Worm (Caenorhabditis elegans) whole organism, L3 larva: ENCODE results near the gene flp-9.

ENCODE experiments used
- R02D3.7 ChIP-seq: fragments of 150-350 bp; optimal IDR thresholded peaks from 2 replicates; lab custom pipeline; 2014; ENCODE audit warnings: missing biosample characterization, missing genetic modification characterization
- ama-1 ChIP-seq: fragments of 150-350 bp; optimal IDR thresholded peaks from 2 replicates; lab custom pipeline; 2018
- ceh-28 ChIP-seq: fragments of 150-350 bp; optimal IDR thresholded peaks from 2 replicates; lab custom pipeline; 2014; ENCODE audit warnings: missing biosample characterization, missing genetic modification reagents, missing genetic modification characterization
- ceh-82 ChIP-seq: fragments of 150-350 bp; optimal IDR thresholded peaks from 2 replicates; lab custom pipeline; 2014; ENCODE audit warnings: missing biosample characterization, missing genetic modification characterization
- ceh-9 ChIP-seq: sonication (generic microtip); optimal IDR thresholded peaks from 2 replicates; lab custom pipeline; 2018; ENCODE audit warnings: missing biosample characterization, missing genetic modification characterization
- egl-27 ChIP-seq: sonication (generic microtip); optimal IDR thresholded peaks from 4 replicates; lab custom pipeline; 2017; ENCODE audit warnings: missing biosample characterization, missing genetic modification reagents, missing genetic modification characterization
- elt-2 ChIP-seq: sonication (generic microtip); optimal IDR thresholded peaks from 2 replicates; lab custom pipeline; 2016; ENCODE audit warnings: missing genetic modification reagents, mild to moderate bottlenecking, missing genetic modification characterization, missing compliant biosample characterization
- elt-3 ChIP-seq, 3 experiments: fragments of 150-350 bp in 1 of 3; sonication (generic microtip) in 2 of 3; optimal IDR thresholded peaks; 2 replicates in 2 of 3; 4 replicates in 1 of 3; lab custom pipeline; 2014 to 2017; ENCODE audit warnings: missing biosample characterization in 3 of 3, missing genetic modification characterization in 3 of 3
- eor-1 ChIP-seq, 2 experiments: fragments of 150-350 bp; optimal IDR thresholded peaks; 2 replicates each; lab custom pipeline; 2014 to 2018; ENCODE audit warnings: missing biosample characterization in 2 of 2, missing genetic modification characterization in 2 of 2
- fkh-10 ChIP-seq: sonication (generic microtip); optimal IDR thresholded peaks from 2 replicates; lab custom pipeline; 2017; ENCODE audit warnings: missing biosample characterization, missing genetic modification reagents, missing genetic modification characterization
- fos-1 ChIP-seq: fragments of 150-350 bp; optimal IDR thresholded peaks from 2 replicates; lab custom pipeline; 2014; ENCODE audit warnings: missing biosample characterization, missing genetic modification characterization
- jun-1 ChIP-seq: fragments of 150-350 bp; optimal IDR thresholded peaks from 2 replicates; lab custom pipeline; 2014; ENCODE audit warnings: missing biosample characterization, missing genetic modification reagents, missing genetic modification characterization
- lin-15B ChIP-seq: fragments of 150-350 bp; optimal IDR thresholded peaks from 2 replicates; lab custom pipeline; 2014; ENCODE audit warnings: missing biosample characterization, missing genetic modification characterization
- lin-39 ChIP-seq: fragments of 150-350 bp; optimal IDR thresholded peaks from 2 replicates; lab custom pipeline; 2018; ENCODE audit warnings: missing biosample characterization, missing genetic modification reagents, missing genetic modification characterization
- mml-1 ChIP-seq: fragments of 150-350 bp; sonication (generic microtip); optimal IDR thresholded peaks from 3 replicates; lab custom pipeline; 2014; ENCODE audit warnings: missing biosample characterization, missing genetic modification characterization
- nfya-1 ChIP-seq: sonication (generic microtip); optimal IDR thresholded peaks from 2 replicates; lab custom pipeline; 2017; ENCODE audit warnings: missing genetic modification characterization, mild to moderate bottlenecking, missing compliant biosample characterization, antibody characterized with exemption, moderate library complexity; ENCODE audit not compliant: insufficient read depth
- nhr-23 ChIP-seq: fragments of 150-350 bp; optimal IDR thresholded peaks from 2 replicates; lab custom pipeline; 2014; ENCODE audit warnings: missing biosample characterization, missing genetic modification reagents, missing genetic modification characterization
- nhr-237 ChIP-seq: fragments of 150-350 bp; optimal IDR thresholded peaks from 2 replicates; lab custom pipeline; 2014; ENCODE audit warnings: missing biosample characterization, missing genetic modification characterization
- nhr-67 ChIP-seq: fragments of 150-350 bp; optimal IDR thresholded peaks from 2 replicates; lab custom pipeline; 2014; ENCODE audit warnings: missing biosample characterization, missing genetic modification characterization
- pha-4 ChIP-seq: fragments of 150-350 bp; optimal IDR thresholded peaks from 2 replicates; lab custom pipeline; 2014; ENCODE audit warnings: missing biosample characterization, missing genetic modification reagents, missing genetic modification characterization
- pqm-1 ChIP-seq: fragments of 150-350 bp; optimal IDR thresholded peaks from 2 replicates; lab custom pipeline; 2017; ENCODE audit warnings: missing biosample characterization, missing genetic modification characterization, inconsistent platforms
- sea-2 ChIP-seq: fragments of 150-350 bp; sonication (generic microtip); optimal IDR thresholded peaks from 4 replicates; lab custom pipeline; 2014; ENCODE audit warnings: missing biosample characterization, missing genetic modification reagents, missing genetic modification characterization
- snpc-4 ChIP-seq: fragments of 150-350 bp; optimal IDR thresholded peaks from 2 replicates; lab custom pipeline; 2014; ENCODE audit warnings: missing biosample characterization, missing genetic modification characterization
- tbx-2 ChIP-seq: sonication (generic microtip); optimal IDR thresholded peaks from 2 replicates; lab custom pipeline; 2016; ENCODE audit warnings: mild to moderate bottlenecking, missing genetic modification characterization, missing compliant biosample characterization
- unc-62 ChIP-seq: fragments of 150-350 bp; sonication (generic microtip); optimal IDR thresholded peaks from 4 replicates; lab custom pipeline; 2014; ENCODE audit warnings: missing biosample characterization, missing genetic modification reagents, missing genetic modification characterization
- zag-1 ChIP-seq: fragments of 150-350 bp; optimal IDR thresholded peaks from 2 replicates; lab custom pipeline; 2014; ENCODE audit warnings: missing biosample characterization, missing genetic modification characterization
- ztf-11 ChIP-seq: fragments of 150-350 bp; optimal IDR thresholded peaks from 2 replicates; lab custom pipeline; 2014; ENCODE audit warnings: missing biosample characterization, missing genetic modification characterization
- ztf-4 ChIP-seq: fragments of 150-350 bp; optimal IDR thresholded peaks from 2 replicates; lab custom pipeline; 2014; ENCODE audit warnings: missing biosample characterization, missing genetic modification characterization

Gene flp-9

DNA sequence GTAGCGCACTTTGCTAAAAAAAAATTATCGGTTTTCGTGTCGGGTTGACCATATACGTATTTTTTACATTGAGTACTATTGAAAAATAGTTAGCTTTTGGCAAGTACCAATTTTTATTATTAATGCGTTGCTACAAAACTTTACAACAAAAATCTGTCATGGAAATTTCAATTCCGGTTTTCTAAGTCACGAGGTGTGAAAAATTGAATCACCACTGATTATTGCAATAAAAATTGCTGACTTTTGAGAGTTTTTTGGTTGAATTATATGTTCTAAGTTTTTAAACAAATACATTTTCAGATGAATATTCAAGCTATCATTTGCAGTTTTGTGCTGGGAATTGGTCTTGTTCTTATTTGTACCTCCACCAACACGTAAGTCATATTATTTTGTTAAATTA, 33.5 kb upstream of the flp-9 start, which contains the start of gene F07C6.2:
Gene F07C6.2, plus strand, starts transcription at position 301 of the 400 bp plus-strand sequence.
- TF ChIP-seq unc-62 (GFP tag; lab: Kevin White, UChicago) (no peak), egl-27 (tag; lab: Kevin White, UChicago) (no peak), ceh-9 (tag; lab: Kevin White, UChicago) (no peak), ztf-4 (tag; lab: Kevin White, UChicago) (no peak), R02D3.7 (tag; lab: Kevin White, UChicago) (no peak), eor-1 (tag; optimal IDR thresholded peaks at IDR 0.05; lab: Kevin White, UChicago) (no peak), nhr-67 (no peak), ama-1 (no peak), ztf-11 (tag; lab: Kevin White, UChicago) (no peak), ceh-28 (tag; lab: Kevin White, UChicago) (no peak), pha-4 (tag; lab: Kevin White, UChicago) (no peak), mml-1 (tag; lab: Kevin White, UChicago) (no peak)

DNA sequence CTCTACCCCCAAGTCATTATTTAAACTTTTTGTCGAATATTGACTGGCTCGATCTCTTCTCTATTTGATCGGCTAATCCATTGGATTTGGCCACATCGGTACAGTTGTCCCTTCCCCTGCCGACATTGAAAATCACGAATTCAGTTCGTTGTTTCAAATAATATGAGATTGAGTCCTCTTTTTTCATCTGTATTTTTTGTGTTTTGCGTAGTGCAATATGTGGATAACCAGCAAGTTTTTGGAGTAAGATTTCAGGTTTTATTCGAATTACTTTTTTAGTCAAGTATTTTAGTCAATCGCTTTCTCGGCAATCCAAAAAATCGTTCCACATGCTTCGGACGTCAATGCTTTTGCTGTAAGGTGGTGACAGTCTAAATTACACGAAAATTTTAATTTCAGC, 31.7 kb upstream of the flp-9 start, which contains the start of gene F07C6.3:
Gene F07C6.3, plus strand, starts transcription at position 148 of the 400 bp plus-strand sequence.
- TF ChIP-seq nhr-237 (tag; lab: Kevin White, UChicago) (no peak), nhr-23 (tag; lab: Kevin White, UChicago) (no peak), fos-1 (tag; lab: Kevin White, UChicago) (no peak), ceh-82 (tag; lab: Kevin White, UChicago) (no peak)

DNA sequence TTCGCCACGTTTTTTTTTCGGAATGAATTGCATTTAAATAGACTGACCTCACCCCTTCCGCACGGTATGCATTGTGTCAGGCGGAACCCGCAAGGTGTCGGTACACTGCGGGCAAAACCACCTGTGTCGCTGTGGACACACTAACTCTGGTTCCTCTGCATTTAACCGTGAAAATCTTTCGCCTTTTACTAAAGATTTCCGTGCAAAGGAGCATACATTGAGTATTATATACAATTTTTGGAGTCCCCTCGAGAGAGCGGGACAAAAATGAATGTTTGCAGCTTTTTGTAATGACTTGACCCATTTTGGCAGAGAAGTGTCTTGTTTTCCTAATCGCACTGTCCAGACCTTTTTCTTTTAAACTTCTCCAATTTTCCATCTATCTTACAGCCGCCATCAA, 29.6 kb upstream of the flp-9 start:
- TF ChIP-seq elt-2 (tag; lab: Kevin White, UChicago), result peak; percentile 10

DNA sequence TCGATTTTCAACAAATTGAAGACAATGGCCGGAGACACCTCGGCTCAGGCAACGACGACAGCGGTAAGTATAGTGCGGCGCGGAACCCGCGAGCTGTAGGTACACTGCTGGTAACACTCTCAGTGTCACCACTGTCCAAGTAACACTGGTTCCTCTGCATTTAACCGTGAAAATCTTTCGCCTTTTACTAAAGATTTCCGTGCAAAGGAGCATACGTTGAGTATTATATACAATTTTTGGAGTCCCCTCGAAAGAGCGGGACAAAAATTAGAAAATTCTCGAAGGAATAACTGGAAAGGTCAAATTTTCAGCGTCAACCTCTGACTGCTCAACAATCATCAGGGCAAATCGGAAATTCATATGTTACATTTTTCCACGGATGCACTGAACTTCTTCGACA, 28.6 kb upstream of the flp-9 start:
- TF ChIP-seq lin-39 (tag; lab: Kevin White, UChicago) (no peak), snpc-4 (tag; lab: Kevin White, UChicago) (peak; percentile 12), tbx-2 (tag; lab: Kevin White, UChicago) (no peak), ceh-28 (tag; lab: Kevin White, UChicago) (no peak), ztf-11 (tag; lab: Kevin White, UChicago) (no peak), lin-15B (tag; lab: Kevin White, UChicago) (no peak), sea-2 (GFP tag; lab: Kevin White, UChicago) (no peak)

DNA sequence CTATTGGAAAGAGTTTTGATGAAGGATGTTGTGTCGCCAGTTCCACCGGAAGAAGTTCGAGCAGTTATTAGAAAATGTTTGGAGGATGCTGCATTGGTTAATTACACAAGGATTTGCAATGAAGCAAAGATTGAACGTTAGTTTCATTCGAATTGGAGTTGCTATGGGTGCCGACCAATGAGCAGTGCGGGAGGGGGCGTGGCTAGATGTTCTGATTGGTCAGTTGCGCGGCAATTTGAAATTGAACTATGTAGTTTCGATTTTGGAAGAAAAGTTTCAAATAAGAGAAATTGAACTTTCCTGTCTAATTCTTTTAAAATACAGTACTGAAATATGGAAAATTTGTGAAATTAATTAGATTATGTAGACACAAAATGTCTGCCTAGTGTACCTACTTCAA, 25.8 kb upstream of the flp-9 start:
- TF ChIP-seq nfya-1 (tag; lab: Kevin White, UChicago) (peak; percentile 67), sea-2 (GFP tag; lab: Kevin White, UChicago) (no peak)

DNA sequence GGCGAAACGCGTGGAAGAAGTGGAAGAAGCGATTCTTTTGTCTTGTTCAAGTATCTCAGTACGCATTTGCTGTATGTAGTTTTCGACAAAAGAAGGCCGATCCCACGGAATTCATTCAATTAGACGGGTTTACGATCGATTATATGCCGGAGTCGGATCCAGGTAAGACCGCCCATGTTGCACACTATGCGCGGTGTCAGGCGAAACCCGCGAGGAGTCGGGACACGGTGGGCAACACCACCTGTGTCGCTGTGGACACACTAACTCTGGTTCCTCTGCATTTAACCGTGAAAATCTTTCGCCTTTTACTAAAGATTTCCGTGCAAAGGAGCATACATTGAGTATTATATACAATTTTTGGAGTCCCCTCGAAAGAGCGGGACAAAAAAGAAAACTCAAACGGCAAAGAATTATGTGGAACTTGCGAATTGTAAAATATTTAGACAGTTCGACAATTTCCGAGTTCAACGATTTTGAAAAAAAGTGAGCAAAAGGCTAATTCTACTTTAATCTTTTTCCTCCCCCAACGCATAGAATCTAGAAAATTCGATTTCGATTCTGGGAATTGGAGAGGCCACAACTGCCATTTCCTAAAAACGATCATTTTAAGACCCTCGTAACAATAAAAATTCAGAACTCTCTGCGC, 24.6 kb upstream of the flp-9 start:
- no peak for TF ChIP-seq ztf-4 (tag; lab: Kevin White, UChicago)

DNA sequence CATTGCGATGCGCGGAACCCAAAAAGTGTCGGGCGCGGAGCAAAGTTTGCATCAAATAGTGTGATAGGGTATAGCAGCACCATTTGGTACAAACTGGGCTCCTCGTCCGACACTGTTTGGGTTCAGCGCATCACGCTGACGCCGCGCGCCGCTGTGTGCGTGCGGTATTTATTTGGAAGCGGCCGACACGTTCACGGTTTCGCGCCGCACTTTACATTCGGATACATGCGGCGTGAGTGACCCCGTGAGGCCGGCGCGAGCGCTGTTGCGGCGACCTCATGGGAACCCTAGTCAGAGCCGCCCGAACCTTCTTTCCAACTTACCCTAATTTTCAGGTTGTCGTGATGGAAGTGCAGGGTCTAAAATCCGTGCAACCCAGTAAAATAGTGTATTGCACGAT, 23.6 kb upstream of the flp-9 start:
- TF ChIP-seq jun-1 (no peak), egl-27 (tag; lab: Kevin White, UChicago) (no peak), fkh-10 (GFP tag; lab: Kevin White, UChicago) (no peak), elt-3 (tag; optimal IDR thresholded peaks at IDR 0.05; lab: Kevin White, UChicago) (no peak), zag-1 (tag; lab: Kevin White, UChicago) (no peak), nhr-237 (tag; lab: Kevin White, UChicago) (no peak), pqm-1 (tag; lab: Kevin White, UChicago) (no peak), ceh-82 (tag; lab: Kevin White, UChicago) (no peak)
- TF ChIP-seq, all 47 proteins: peak for 0
